Worm (Caenorhabditis elegans): Measurements from ENCODE around the gene clp-4.

The clp-4 gene

ce11 chrIII:1758151-1758550 lies 60.0 kb downstream of the clp-4 start, which contains the start of gene Y46E12A.5:
Gene Y46E12A.5, minus strand, starts transcription at chrIII:1758251.
- TF ChIP-seq dpl-1 (GFP tag; optimal IDR thresholded peaks at IDR 0.05) (no peak), unc-62 (GFP tag; optimal IDR thresholded peaks at IDR 0.05 in 1 of 2) (peak in 1 of 2 experiments; percentile 29), unc-62 (tag; optimal IDR thresholded peaks at IDR 0.05) (no peak)

Data from whole organism, L4 larva.